Fruit fly (Drosophila melanogaster) whole organism, wandering third instar larva: ENCODE results near the gene Noa36.

ENCODE experiments used
- Abd-B ChIP-seq: fragments of >200 bp; optimal IDR thresholded peaks from 2 replicates; lab custom pipeline; 2017; ENCODE audit warnings: missing biosample characterization, missing genetic modification characterization
- CrebA ChIP-seq: fragments of 200-800 bp; sonication (Bioruptor generic); optimal IDR thresholded peaks from 2 replicates; lab custom pipeline; 2016; ENCODE audit warnings: missing biosample characterization, mild to moderate bottlenecking, missing genetic modification characterization, borderline replicate concordance
- Dfd ChIP-seq: fragments of >200 bp; optimal IDR thresholded peaks from 2 replicates; lab custom pipeline; 2017; ENCODE audit warnings: missing biosample characterization, missing genetic modification characterization
- Dif ChIP-seq: fragments of 200-275, 200-300 bp; sonication (Bioruptor generic); optimal IDR thresholded peaks from 2 replicates; lab custom pipeline; 2018; ENCODE audit warnings: missing biosample characterization, missing genetic modification characterization; ENCODE audit not compliant: partially characterized antibody
- HLH106 ChIP-seq: fragments of 200-800 bp; optimal IDR thresholded peaks from 3 replicates; lab custom pipeline; 2019; ENCODE audit warnings: missing biosample characterization, mild to moderate bottlenecking, missing genetic modification characterization, moderate library complexity
- Hnf4 ChIP-seq: fragments of 200-800 bp; sonication (Bioruptor generic); optimal IDR thresholded peaks from 2 replicates; lab custom pipeline; 2016; ENCODE audit warnings: missing biosample characterization, mild to moderate bottlenecking, missing genetic modification characterization
- Hr78 ChIP-seq: fragments of >200 bp; optimal IDR thresholded peaks from 2 replicates; lab custom pipeline; 2017; ENCODE audit warnings: missing biosample characterization, missing genetic modification characterization
- Hr83 ChIP-seq: fragments of 200-300 bp; sonication (Bioruptor generic); optimal IDR thresholded peaks from 2 replicates; lab custom pipeline; 2016; ENCODE audit warnings: missing biosample characterization, mild to moderate bottlenecking, missing genetic modification characterization, moderate library complexity; ENCODE audit not compliant: poor library complexity, severe bottlenecking
- Myc ChIP-seq: fragments of >200 bp; optimal IDR thresholded peaks from 2 replicates; lab custom pipeline; 2017
- N ChIP-seq: fragments of >200 bp; optimal IDR thresholded peaks from 2 replicates; lab custom pipeline; 2018; ENCODE audit warnings: missing biosample characterization, missing external identifiers, missing genetic modification characterization
- OdsH ChIP-seq: fragments of 200-800 bp; sonication (Bioruptor generic); optimal IDR thresholded peaks from 2 replicates; lab custom pipeline; 2016; ENCODE audit warnings: missing biosample characterization, mild to moderate bottlenecking, missing genetic modification characterization
- Rel ChIP-seq, 2 experiments: fragments of 200-800 bp; sonication (Bioruptor generic) in 1 of 2; optimal IDR thresholded peaks; 2 replicates in 1 of 2; 3 replicates in 1 of 2; lab custom pipeline; 2016 to 2019; ENCODE audit warnings: mild to moderate bottlenecking in 2 of 2, missing biosample characterization in 2 of 2, missing genetic modification characterization in 2 of 2, moderate library complexity in 1 of 2
- Sp1 ChIP-seq: fragments of 200-800 bp; sonication (Bioruptor generic); optimal IDR thresholded peaks from 3 replicates; lab custom pipeline; 2019; ENCODE audit warnings: missing biosample characterization, mild to moderate bottlenecking, missing genetic modification characterization, moderate library complexity
- br ChIP-seq: fragments of 200-800 bp; sonication (Bioruptor generic); optimal IDR thresholded peaks from 2 replicates; lab custom pipeline; 2016; ENCODE audit warnings: missing biosample characterization, missing genetic modification characterization
- dl ChIP-seq, 2 experiments: fragments of 175-275, 200-275 bp in 1 of 2; fragments of 200-275 bp in 1 of 2; sonication (Bioruptor generic); optimal IDR thresholded peaks; lab custom pipeline; 2018; ENCODE audit warnings: mild to moderate bottlenecking in 2 of 2, missing biosample characterization in 2 of 2, missing genetic modification characterization in 2 of 2, moderate library complexity in 2 of 2; ENCODE audit not compliant: partially characterized antibody in 2 of 2, insufficient read depth in 1 of 2
- dmrt93B ChIP-seq: fragments of 200-800 bp; sonication (Bioruptor generic); optimal IDR thresholded peaks from 2 replicates; lab custom pipeline; 2018; ENCODE audit warnings: missing biosample characterization, mild to moderate bottlenecking, missing genetic modification characterization
- ey ChIP-seq: fragments of 200-800 bp; sonication (Bioruptor generic); optimal IDR thresholded peaks from 2 replicates; lab custom pipeline; 2016; ENCODE audit warnings: missing biosample characterization, missing genetic modification characterization
- foxo ChIP-seq, 2 experiments: fragments of 200-800 bp; sonication (Bioruptor generic); optimal IDR thresholded peaks; 2 replicates in 1 of 2; 3 replicates in 1 of 2; lab custom pipeline; 2016 to 2017; ENCODE audit warnings: missing biosample characterization in 2 of 2, missing genetic modification characterization in 2 of 2
- fru ChIP-seq: fragments of 200-800 bp; sonication (Bioruptor generic); optimal IDR thresholded peaks from 3 replicates; lab custom pipeline; 2016; ENCODE audit warnings: missing biosample characterization, mild to moderate bottlenecking, missing genetic modification characterization
- h ChIP-seq: fragments of 200-800 bp; sonication (Bioruptor generic); optimal IDR thresholded peaks from 3 replicates; lab custom pipeline; 2016; ENCODE audit warnings: missing biosample characterization, mild to moderate bottlenecking, missing genetic modification characterization
- jim ChIP-seq: fragments of 175-275, 200-325 bp; sonication (Bioruptor generic); optimal IDR thresholded peaks from 2 replicates; lab custom pipeline; 2016; ENCODE audit warnings: missing biosample characterization, mild to moderate bottlenecking, missing genetic modification characterization
- pan ChIP-seq: fragments of >200 bp; optimal IDR thresholded peaks from 2 replicates; lab custom pipeline; 2017
- psq ChIP-seq: fragments of 200-800 bp; sonication (Bioruptor generic); optimal IDR thresholded peaks from 3 replicates; lab custom pipeline; 2017; ENCODE audit warnings: missing biosample characterization, mild to moderate bottlenecking, missing genetic modification characterization, moderate library complexity
- rgr ChIP-seq: fragments of 200-800 bp; sonication (Bioruptor generic); optimal IDR thresholded peaks from 3 replicates; lab custom pipeline; 2016; ENCODE audit warnings: missing biosample characterization, mild to moderate bottlenecking, missing genetic modification characterization
- sage ChIP-seq: fragments of 200-800 bp; sonication (Bioruptor generic); optimal IDR thresholded peaks from 2 replicates; lab custom pipeline; 2016; ENCODE audit warnings: missing biosample characterization, mild to moderate bottlenecking, missing genetic modification characterization
- tai ChIP-seq: sonication (Bioruptor generic); optimal IDR thresholded peaks from 2 replicates; lab custom pipeline; 2016; ENCODE audit warnings: missing biosample characterization, missing genetic modification characterization
- usp ChIP-seq: fragments of >200 bp; optimal IDR thresholded peaks from 2 replicates; lab custom pipeline; 2017; ENCODE audit warnings: missing biosample characterization, missing genetic modification characterization
- woc ChIP-seq: sonication (Bioruptor generic); optimal IDR thresholded peaks from 2 replicates; lab custom pipeline; 2016; ENCODE audit warnings: missing biosample characterization, mild to moderate bottlenecking, missing genetic modification characterization

Noa36 gene

DNA sequence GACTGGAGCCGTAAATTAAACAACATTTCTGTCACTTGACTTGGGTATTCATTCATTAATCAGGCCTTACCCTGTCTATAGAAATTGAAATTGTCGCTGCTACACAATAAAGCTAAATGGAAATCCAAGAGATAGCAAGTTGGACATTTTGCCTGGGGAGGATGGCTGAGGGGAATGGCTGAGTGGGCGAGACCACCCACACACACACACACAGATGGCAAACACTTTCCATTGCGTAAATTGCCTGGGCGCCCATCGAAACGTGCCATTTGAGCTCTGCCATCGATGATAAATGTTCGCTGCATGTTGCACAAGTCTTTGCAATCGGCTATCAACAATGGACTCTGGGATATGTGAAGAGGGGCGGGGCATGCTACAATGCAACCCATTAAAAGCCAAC lies 28.2 kb upstream of the Noa36 start:
- TF ChIP-seq dl (GFP tag; optimal IDR thresholded peaks at IDR 0.05; lab: Kevin White, UChicago; ENCODE audit: insufficient read depth in 1 of 2, partially characterized antibody in 2 of 2) (no peak), Dfd (GFP tag; lab: Kevin White, UChicago) (no peak), Hr78 (GFP tag; lab: Kevin White, UChicago) (no peak), rgr (GFP tag; lab: Kevin White, UChicago) (no peak), CrebA (GFP tag; lab: Kevin White, UChicago) (no peak), br (GFP tag; lab: Kevin White, UChicago) (no peak), ey (GFP tag; lab: Kevin White, UChicago) (no peak), jim (GFP tag; lab: Kevin White, UChicago) (no peak), fru (GFP tag; lab: Kevin White, UChicago) (no peak)

- TF ChIP-seq jim (GFP tag; lab: Kevin White, UChicago): no peak
- TF ChIP-seq Rel (GFP tag; optimal IDR thresholded peaks at IDR 0.05; lab: Kevin White, UChicago): no peak
- no peak for TF ChIP-seq Rel (tag; optimal IDR thresholded peaks at IDR 0.05; lab: Kevin White, UChicago)
- TF ChIP-seq Hnf4: no peak
- no peak for TF ChIP-seq pan (lab: Kevin White, UChicago)
- TF ChIP-seq HLH106: peak; percentile 28
- no peak for TF ChIP-seq Dif (GFP tag; lab: Kevin White, UChicago)
- peak; percentile 9 for TF ChIP-seq OdsH (GFP tag; lab: Kevin White, UChicago)
- TF ChIP-seq rgr (GFP tag; lab: Kevin White, UChicago): peak; percentile 13
- TF ChIP-seq usp: no peak
- peak in 1 of 2 experiments; percentile 36 for TF ChIP-seq foxo (GFP tag; optimal IDR thresholded peaks at IDR 0.05; lab: Kevin White, UChicago)
- no peak for TF ChIP-seq N (GFP tag; lab: Kevin White, UChicago)
- TF ChIP-seq h (GFP tag; lab: Kevin White, UChicago): peak; percentile 35
- peak; percentile 26 for TF ChIP-seq fru (GFP tag; lab: Kevin White, UChicago)
- peak; percentile 16 for TF ChIP-seq Sp1 (GFP tag; lab: Kevin White, UChicago)
- peak; percentile 27 for TF ChIP-seq psq (GFP tag; lab: Kevin White, UChicago)
- peak; percentile 3 for TF ChIP-seq woc (GFP tag; lab: Kevin White, UChicago)
Observed at dm6 chr3R:28623564-28623963, 24.5 kb upstream of the Noa36 start.

- TF ChIP-seq sage (GFP tag; lab: Kevin White, UChicago) (no peak), pan (lab: Kevin White, UChicago) (no peak), Dif (GFP tag; lab: Kevin White, UChicago) (no peak), dmrt93B (GFP tag; lab: Kevin White, UChicago) (no peak), foxo (GFP tag; optimal IDR thresholded peaks at IDR 0.05; lab: Kevin White, UChicago) (no peak)
Observed at dm6 chr3R:28623115-28623514, 24.0 kb upstream of the Noa36 start.

DNA sequence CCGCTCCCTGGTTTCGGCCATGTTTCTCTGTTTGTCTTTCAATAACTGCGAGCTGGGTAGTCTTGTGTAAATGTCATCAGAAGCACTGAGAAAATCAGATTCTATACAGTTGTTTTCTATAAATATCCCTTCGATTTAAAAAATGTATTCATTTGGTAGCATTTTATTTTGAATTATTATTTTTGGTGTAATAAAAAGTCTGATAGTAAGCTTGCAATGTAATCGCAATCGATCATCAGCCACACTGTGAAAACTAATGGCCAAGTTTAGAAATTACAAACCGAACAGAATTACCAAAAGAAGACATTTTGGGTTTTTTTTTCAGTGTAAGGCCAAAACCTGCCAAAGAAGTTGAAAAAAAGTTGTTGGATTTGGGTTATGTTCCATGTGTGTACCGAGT lies 21.7 kb upstream of the Noa36 start:
- TF ChIP-seq sage (GFP tag; lab: Kevin White, UChicago) (no peak), pan (lab: Kevin White, UChicago) (no peak), usp (no peak), Dif (GFP tag; lab: Kevin White, UChicago) (no peak), dl (GFP tag; optimal IDR thresholded peaks at IDR 0.05; lab: Kevin White, UChicago; ENCODE audit: insufficient read depth in 1 of 2, partially characterized antibody in 2 of 2) (no peak), Hnf4 (no peak), OdsH (GFP tag; lab: Kevin White, UChicago) (no peak), Hr83 (no peak), foxo (GFP tag; optimal IDR thresholded peaks at IDR 0.05; lab: Kevin White, UChicago) (no peak), Abd-B (no peak)
- TF ChIP-seq, all 38 proteins: peak for 0

DNA sequence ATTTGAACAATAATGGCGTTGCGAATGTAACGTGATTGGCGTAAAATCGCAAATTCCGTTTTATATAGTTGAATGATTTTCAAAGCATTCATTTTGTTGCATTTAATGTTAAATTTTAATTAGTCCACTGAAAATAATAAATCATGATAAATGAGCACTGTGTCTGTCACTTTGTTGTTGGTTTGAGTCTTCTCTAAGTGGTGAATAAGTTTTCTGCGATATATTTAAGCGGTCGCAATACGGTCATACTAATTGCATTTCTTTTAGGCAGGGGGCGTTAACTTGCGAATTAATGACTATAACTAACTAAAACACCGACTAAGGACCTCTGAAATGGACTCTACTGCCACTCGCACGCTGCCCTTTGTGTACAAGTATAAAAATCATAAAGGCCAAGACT lies 6.7 kb upstream of the Noa36 start, which contains the start of gene CG9986:
TSS of gene CG9986 (plus strand) at position 245 of the 400 bp plus-strand sequence.
- TF ChIP-seq Hr78 (GFP tag; lab: Kevin White, UChicago): no peak
- no peak for TF ChIP-seq sage (GFP tag; lab: Kevin White, UChicago)
- no peak for TF ChIP-seq N (GFP tag; lab: Kevin White, UChicago)
- peak; percentile 56 for TF ChIP-seq Hr83
- TF ChIP-seq Dif (GFP tag; lab: Kevin White, UChicago): no peak
- TF ChIP-seq HLH106: no peak
- peak; percentile 77 for TF ChIP-seq Myc (lab: Kevin White, UChicago)

dm6 chr3R:28603561-28603960 lies 4.5 kb upstream of the Noa36 start:
- no peak for TF ChIP-seq fru (GFP tag; lab: Kevin White, UChicago)
- no peak for TF ChIP-seq CrebA (GFP tag; lab: Kevin White, UChicago)
- no peak for TF ChIP-seq usp
- no peak for TF ChIP-seq woc (GFP tag; lab: Kevin White, UChicago)
- no peak for TF ChIP-seq Hnf4
- TF ChIP-seq Sp1 (GFP tag; lab: Kevin White, UChicago): no peak
- TF ChIP-seq tai (GFP tag; lab: Kevin White, UChicago): no peak
- TF ChIP-seq dmrt93B (GFP tag; lab: Kevin White, UChicago): no peak
